Worm (Caenorhabditis elegans): ENCODE data around the gene F57A8.7.

- TF ChIP-seq flh-1 (GFP tag; optimal IDR thresholded peaks at IDR 0.05) (no peak), blmp-1 (tag; optimal IDR thresholded peaks at IDR 0.05) (no peak), elt-3 (tag; optimal IDR thresholded peaks at IDR 0.05) (no peak), lsy-2 (tag; optimal IDR thresholded peaks at IDR 0.05) (no peak), drap-1 (GFP tag; optimal IDR thresholded peaks at IDR 0.05) (no peak), nhr-12 (tag; optimal IDR thresholded peaks at IDR 0.05) (no peak), lin-32 (GFP tag; optimal IDR thresholded peaks at IDR 0.05) (no peak), lin-13 (tag; optimal IDR thresholded peaks at IDR 0.05) (no peak), nhr-28 (tag; optimal IDR thresholded peaks at IDR 0.05) (no peak), elt-1 (tag; optimal IDR thresholded peaks at IDR 0.05; ENCODE audit: borderline replicate concordance, insufficient read depth) (no peak), zip-8 (tag; optimal IDR thresholded peaks at IDR 0.05) (no peak), ceh-43 (GFP tag; optimal IDR thresholded peaks at IDR 0.05) (no peak)
Measured at ce11 chrV:10096932-10097331, 21.4 kb downstream of the F57A8.7 start.

Data from whole organism, mixed stage, embryonic.